Fruit fly (Drosophila melanogaster) whole organism: Measurements from ENCODE around the gene CG34129.

ENCODE experiments used
- CG8478 ChIP-seq: fragments of >200 bp; optimal IDR thresholded peaks from 2 replicates; lab custom pipeline; 2018; ENCODE audit warnings: inconsistent platforms
- Dll ChIP-seq: fragments of >200 bp; optimal IDR thresholded peaks from 2 replicates; lab custom pipeline; 2017
- EcR ChIP-seq, 2 experiments: fragments of >200 bp; optimal IDR thresholded peaks; 2 replicates each; lab custom pipeline; 2017; ENCODE audit warnings: missing biosample characterization in 2 of 2, missing genetic modification characterization in 2 of 2, missing genetic modification reagents in 2 of 2
- pan ChIP-seq: fragments of >200 bp; optimal IDR thresholded peaks from 2 replicates; lab custom pipeline; 2017
- psq ChIP-seq: fragments of >200 bp; optimal IDR thresholded peaks from 2 replicates; lab custom pipeline; 2017
- usp ChIP-seq: fragments of >200 bp; optimal IDR thresholded peaks from 2 replicates; lab custom pipeline; 2017; ENCODE audit warnings: missing biosample characterization, missing genetic modification characterization, mixed read lengths

- no peak for TF ChIP-seq psq
- no peak for TF ChIP-seq pan (lab: Kevin White, UChicago)
- TF ChIP-seq usp (GFP tag; lab: Kevin White, UChicago), result no peak
- TF ChIP-seq CG8478 (lab: Kevin White, UChicago), result no peak
- no peak for TF ChIP-seq Dll (lab: Kevin White, UChicago)
- TF ChIP-seq EcR (GFP tag; optimal IDR thresholded peaks at IDR 0.05; lab: Kevin White, UChicago), result no peak
Measured at dm6 chr3R:26172040-26172439, 19.0 kb downstream of the CG34129 start.
